Fruit fly (Drosophila melanogaster): ENCODE results near the gene CG13625.

dm6 chr3R:24625517-24625925 is 40.6 kb upstream of the CG13625 start, which contains the start of the genes Syx18 and atl:
- TF ChIP-seq Dfd (GFP tag; optimal IDR thresholded peaks at IDR 0.05) (no peak), Abd-B (GFP tag; optimal IDR thresholded peaks at IDR 0.05) (no peak), ey (GFP tag; optimal IDR thresholded peaks at IDR 0.05) (no peak), Vsx2 (GFP tag; optimal IDR thresholded peaks at IDR 0.05; ENCODE audit: partially characterized antibody) (no peak)
